Fruit fly (Drosophila melanogaster): Measurements from ENCODE around the gene Mhcl.

DNA sequence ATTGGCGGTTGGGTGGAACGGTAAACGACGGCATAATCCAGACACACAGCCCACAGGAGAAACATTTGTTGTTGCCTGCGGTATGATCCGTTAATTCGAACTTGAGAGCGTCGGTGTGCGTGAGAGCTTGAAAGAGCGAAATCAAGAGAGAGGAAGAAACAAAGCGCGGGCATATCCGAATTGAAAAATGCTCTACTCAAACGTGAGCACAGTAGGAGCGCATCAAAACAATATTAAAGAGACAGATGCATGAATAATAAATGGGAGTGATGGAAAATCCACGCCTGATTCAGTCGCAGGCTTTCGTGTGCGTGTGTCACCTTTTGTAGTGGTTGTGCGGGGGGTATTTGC is 47.3 kb downstream of the Mhcl start:
- no peak for TF ChIP-seq psq (optimal IDR thresholded peaks at IDR 0.05)
- TF ChIP-seq Dll (optimal IDR thresholded peaks at IDR 0.05) = no peak
- TF ChIP-seq CG8478 (optimal IDR thresholded peaks at IDR 0.05) = no peak
- TF ChIP-seq pan (optimal IDR thresholded peaks at IDR 0.05) = no peak
- TF ChIP-seq usp (GFP tag; optimal IDR thresholded peaks at IDR 0.05) = no peak

Measured in whole organism.